Worm (Caenorhabditis elegans): Measurements from ENCODE around the gene wrn-1.
A peak's percentile ranks its signal among the peaks of the same experiment; 100 is the strongest.

Gene wrn-1

DNA sequence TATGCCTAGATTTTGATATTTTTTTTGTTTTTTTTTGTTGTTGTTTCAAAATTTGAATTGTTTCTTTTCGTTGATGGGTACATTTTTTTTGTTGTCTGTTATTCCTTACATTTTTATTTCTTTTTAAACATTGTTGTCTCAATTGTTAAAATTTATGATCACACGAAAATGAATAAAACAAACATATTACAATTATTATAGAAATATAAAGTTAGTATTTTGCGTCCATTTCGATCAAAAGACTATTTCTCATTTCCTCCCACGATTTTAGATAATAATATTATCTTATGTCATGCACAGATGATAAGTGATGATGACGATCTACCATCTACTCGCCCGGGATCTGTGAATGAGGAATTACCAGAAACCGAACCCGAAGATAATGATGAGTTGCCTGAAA lies at the start of gene wrn-1:
Gene wrn-1 (plus strand): TSS at position 301 of the 400 bp plus-strand sequence.
- TF ChIP-seq nhr-25 (tag; optimal IDR thresholded peaks at IDR 0.05) = no peak

ce11 chrII:6513357-6513756 lies 41.4 kb upstream of the wrn-1 start:
- TF ChIP-seq nhr-10 (tag; optimal IDR thresholded peaks at IDR 0.05) = no peak
- no peak for TF ChIP-seq unc-39 (tag; optimal IDR thresholded peaks at IDR 0.05)
- no peak for TF ChIP-seq mab-5 (tag; optimal IDR thresholded peaks at IDR 0.05)
- no peak for TF ChIP-seq elt-3 (tag; optimal IDR thresholded peaks at IDR 0.05)
- TF ChIP-seq sma-9 (GFP tag; optimal IDR thresholded peaks at IDR 0.05) = no peak
- TF ChIP-seq sma-9 (tag; optimal IDR thresholded peaks at IDR 0.05) = no peak
- no peak for TF ChIP-seq aly-2 (tag; optimal IDR thresholded peaks at IDR 0.05)
- no peak for TF ChIP-seq sma-3 (GFP tag; optimal IDR thresholded peaks at IDR 0.05)
- no peak for TF ChIP-seq dmd-4 (tag; optimal IDR thresholded peaks at IDR 0.05)
- TF ChIP-seq lin-39 (tag; optimal IDR thresholded peaks at IDR 0.05) = no peak
- no peak for TF ChIP-seq skn-1 (tag; optimal IDR thresholded peaks at IDR 0.05)
- no peak for TF ChIP-seq nhr-77 (tag; optimal IDR thresholded peaks at IDR 0.05)
- TF ChIP-seq elt-1 (tag; optimal IDR thresholded peaks at IDR 0.05) = no peak
- no peak for TF ChIP-seq ztf-4 (tag; optimal IDR thresholded peaks at IDR 0.05)
- no peak for TF ChIP-seq mbf-1 (tag; optimal IDR thresholded peaks at IDR 0.05)

- no peak for TF ChIP-seq egl-27 (tag; optimal IDR thresholded peaks at IDR 0.05)
- no peak for TF ChIP-seq lsy-2 (tag; optimal IDR thresholded peaks at IDR 0.05)
- no peak for TF ChIP-seq F13H6.1 (tag; optimal IDR thresholded peaks at IDR 0.05)
- TF ChIP-seq lin-13 (GFP tag; optimal IDR thresholded peaks at IDR 0.05) = no peak
- no peak for TF ChIP-seq peb-1 (tag; optimal IDR thresholded peaks at IDR 0.05)
- TF ChIP-seq skn-1 (tag; optimal IDR thresholded peaks at IDR 0.05) = no peak
- TF ChIP-seq unc-55 (GFP tag; optimal IDR thresholded peaks at IDR 0.05) = no peak
- no peak for TF ChIP-seq crh-2 (tag; optimal IDR thresholded peaks at IDR 0.05)
- TF ChIP-seq dmd-4 (tag; optimal IDR thresholded peaks at IDR 0.05) = no peak
- no peak for TF ChIP-seq ztf-4 (tag; optimal IDR thresholded peaks at IDR 0.05)
- TF ChIP-seq sma-3 (GFP tag; optimal IDR thresholded peaks at IDR 0.05) = no peak
- TF ChIP-seq sem-4 (tag; optimal IDR thresholded peaks at IDR 0.05) = no peak
- no peak for TF ChIP-seq nhr-129 (tag; optimal IDR thresholded peaks at IDR 0.05)
- TF ChIP-seq ceh-82 (tag; optimal IDR thresholded peaks at IDR 0.05) = no peak
- no peak for TF ChIP-seq snpc-4 (tag; optimal IDR thresholded peaks at IDR 0.05)
- no peak for TF ChIP-seq elt-1 (tag; optimal IDR thresholded peaks at IDR 0.05)
- no peak for TF ChIP-seq elt-3 (tag; optimal IDR thresholded peaks at IDR 0.05)
- TF ChIP-seq mdl-1 (tag; optimal IDR thresholded peaks at IDR 0.05) = no peak
These were observed 40.9 kb upstream of the wrn-1 start, which contains the start of gene R05G9R.1 for ce11 chrII:6513911-6514310. Gene R05G9R.1, minus strand, starts transcription at chrII:6514011.

DNA sequence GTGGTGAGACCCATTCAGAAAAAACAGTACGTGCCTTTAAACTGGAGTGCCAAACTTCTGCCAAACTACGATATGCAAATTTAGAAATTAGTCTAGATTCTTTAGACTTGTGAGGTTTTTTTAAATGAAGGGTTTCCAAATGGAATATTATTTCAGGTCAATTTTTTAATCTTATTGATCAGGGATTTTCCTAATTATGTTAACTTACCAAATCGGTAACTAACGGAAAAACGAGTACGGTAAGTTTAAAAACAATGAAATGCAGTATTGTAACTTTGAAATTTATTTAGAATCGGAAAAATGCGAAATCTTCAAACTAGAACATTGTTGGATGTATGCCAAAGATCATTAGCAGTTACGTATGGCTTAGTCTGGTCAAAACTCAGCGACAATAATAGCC lies 38.5 kb upstream of the wrn-1 start, which contains the start of gene C56E6.7:
Gene C56E6.7 (plus strand): TSS at position 301 of the 400 bp plus-strand sequence.
- no peak for TF ChIP-seq sem-4 (tag; optimal IDR thresholded peaks at IDR 0.05)

- no peak for TF ChIP-seq nhr-21 (tag; optimal IDR thresholded peaks at IDR 0.05)
- no peak for TF ChIP-seq alr-1 (tag; optimal IDR thresholded peaks at IDR 0.05)
These were observed 35.1 kb upstream of the wrn-1 start for ce11 chrII:6519703-6520102.

DNA sequence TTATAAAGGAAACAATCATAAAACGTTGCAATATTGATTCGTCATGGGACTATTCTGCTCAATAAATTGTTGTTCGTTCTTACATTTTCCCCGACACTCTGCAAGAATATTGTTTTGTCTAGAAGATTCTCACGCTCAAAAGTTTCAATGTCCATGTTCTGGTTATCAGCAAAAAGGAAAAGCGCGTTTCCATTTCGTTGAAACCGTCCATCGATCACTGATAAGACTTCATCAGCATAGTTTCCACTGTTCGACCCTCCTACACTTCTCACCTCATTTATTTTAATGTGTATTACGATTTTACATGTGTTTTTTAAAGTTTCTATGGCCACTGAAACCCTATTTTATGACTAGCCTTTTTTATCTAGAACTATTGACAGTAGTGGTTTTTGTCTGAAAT lies 34.7 kb upstream of the wrn-1 start:
- TF ChIP-seq fos-1 (tag; optimal IDR thresholded peaks at IDR 0.05) = peak; percentile 42
- TF ChIP-seq Y55F3AM.14 (GFP tag; optimal IDR thresholded peaks at IDR 0.05) = no peak
- TF ChIP-seq ztf-4 (tag; optimal IDR thresholded peaks at IDR 0.05) = no peak
- no peak for TF ChIP-seq ceh-82 (tag; optimal IDR thresholded peaks at IDR 0.05)
- peak; percentile 17 for TF ChIP-seq sma-9 (GFP tag; optimal IDR thresholded peaks at IDR 0.05)
- TF ChIP-seq sma-9 (tag; optimal IDR thresholded peaks at IDR 0.05) = no peak
- TF ChIP-seq nhr-23 (tag; optimal IDR thresholded peaks at IDR 0.05) = no peak
- no peak for TF ChIP-seq gmeb-1 (tag; optimal IDR thresholded peaks at IDR 0.05)
- TF ChIP-seq mdl-1 (tag; optimal IDR thresholded peaks at IDR 0.05) = no peak

All from whole organism, L2 larva.